Worm (Caenorhabditis elegans) whole organism, L3 larva: ENCODE data around the gene arrd-14.
A peak's percentile ranks its signal among the peaks of the same experiment; 100 is the strongest.

Experiments used
- R02D3.7 ChIP-seq: fragments of 150-350 bp; optimal IDR thresholded peaks from 2 replicates; lab custom pipeline; 2014; ENCODE audit warnings: missing biosample characterization, missing genetic modification characterization
- aly-2 ChIP-seq: fragments of 150-350 bp; optimal IDR thresholded peaks from 2 replicates; lab custom pipeline; 2014; ENCODE audit warnings: missing biosample characterization, missing genetic modification characterization
- daf-12 ChIP-seq: fragments of 150-350 bp; optimal IDR thresholded peaks from 2 replicates; lab custom pipeline; 2014; ENCODE audit warnings: missing biosample characterization, missing genetic modification reagents, missing genetic modification characterization
- elt-1 ChIP-seq: fragments of 150-350 bp; optimal IDR thresholded peaks from 2 replicates; lab custom pipeline; 2014; ENCODE audit warnings: missing biosample characterization, missing genetic modification characterization
- elt-2 ChIP-seq: sonication (generic microtip); optimal IDR thresholded peaks from 2 replicates; lab custom pipeline; 2016; ENCODE audit warnings: missing genetic modification reagents, mild to moderate bottlenecking, missing genetic modification characterization, missing compliant biosample characterization
- lin-39 ChIP-seq: fragments of 150-350 bp; optimal IDR thresholded peaks from 2 replicates; lab custom pipeline; 2018; ENCODE audit warnings: missing biosample characterization, missing genetic modification reagents, missing genetic modification characterization
- mdl-1 ChIP-seq: fragments of 150-350 bp; optimal IDR thresholded peaks from 2 replicates; lab custom pipeline; 2014; ENCODE audit warnings: missing biosample characterization, missing genetic modification characterization
- nhr-11 ChIP-seq: fragments of 150-350 bp; optimal IDR thresholded peaks from 2 replicates; lab custom pipeline; 2014; ENCODE audit warnings: missing biosample characterization, missing genetic modification characterization
- nhr-12 ChIP-seq: fragments of 150-350 bp; optimal IDR thresholded peaks from 2 replicates; lab custom pipeline; 2014; ENCODE audit warnings: missing biosample characterization, missing genetic modification characterization
- nhr-25 ChIP-seq: sonication (generic microtip); optimal IDR thresholded peaks from 2 replicates; lab custom pipeline; 2017; ENCODE audit warnings: missing biosample characterization, missing genetic modification characterization
- nhr-76 ChIP-seq: fragments of 150-350 bp; sonication (generic microtip); optimal IDR thresholded peaks from 5 replicates; lab custom pipeline; 2014; ENCODE audit warnings: missing biosample characterization, missing genetic modification characterization
- sea-2 ChIP-seq: fragments of 150-350 bp; sonication (generic microtip); optimal IDR thresholded peaks from 4 replicates; lab custom pipeline; 2014; ENCODE audit warnings: missing biosample characterization, missing genetic modification reagents, missing genetic modification characterization
- unc-62 ChIP-seq: fragments of 150-350 bp; sonication (generic microtip); optimal IDR thresholded peaks from 4 replicates; lab custom pipeline; 2014; ENCODE audit warnings: missing biosample characterization, missing genetic modification reagents, missing genetic modification characterization
- zag-1 ChIP-seq: fragments of 150-350 bp; optimal IDR thresholded peaks from 2 replicates; lab custom pipeline; 2014; ENCODE audit warnings: missing biosample characterization, missing genetic modification characterization

DNA sequence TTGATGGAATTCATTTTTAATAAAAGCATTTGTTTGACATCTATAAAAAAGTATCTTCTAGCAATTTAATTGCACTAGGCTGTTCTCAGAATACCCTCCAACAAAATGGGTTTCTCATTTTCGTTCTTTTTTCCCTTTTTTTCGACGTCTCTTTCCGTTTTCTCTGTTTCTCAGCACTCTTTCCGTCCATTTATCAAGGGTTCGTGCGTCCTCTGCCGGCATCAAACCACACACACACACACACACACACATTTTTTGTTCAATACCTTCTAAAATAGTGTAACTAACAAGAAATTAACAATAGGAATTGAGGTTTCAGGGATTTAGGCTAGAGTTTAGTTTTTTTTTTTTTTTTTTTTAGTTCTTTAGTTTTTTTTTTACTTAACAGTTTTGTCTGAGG lies 4.1 kb downstream of the arrd-14 start:
- TF ChIP-seq lin-39 (tag; lab: Kevin White, UChicago), result peak; percentile 40
- TF ChIP-seq nhr-11 (tag; lab: Kevin White, UChicago), result no peak
- TF ChIP-seq zag-1 (tag; lab: Kevin White, UChicago), result no peak
- no peak for TF ChIP-seq elt-1
- TF ChIP-seq daf-12 (tag; lab: Kevin White, UChicago), result no peak
- TF ChIP-seq nhr-25 (tag; lab: Kevin White, UChicago), result no peak
- no peak for TF ChIP-seq sea-2 (GFP tag; lab: Kevin White, UChicago)
- no peak for TF ChIP-seq elt-2 (tag; lab: Kevin White, UChicago)
- TF ChIP-seq mdl-1, result no peak
- TF ChIP-seq unc-62 (GFP tag; lab: Kevin White, UChicago), result no peak
- no peak for TF ChIP-seq nhr-12 (tag; lab: Kevin White, UChicago)
- no peak for TF ChIP-seq aly-2
- TF ChIP-seq nhr-76 (tag; lab: Kevin White, UChicago), result no peak
- TF ChIP-seq R02D3.7 (tag; lab: Kevin White, UChicago), result no peak
